Fruit fly (Drosophila melanogaster) whole organism, prepupa: ENCODE data around the gene CG43702.

Experiments
- Blimp-1 ChIP-seq: fragments of 200-800 bp; sonication (Bioruptor generic); optimal IDR thresholded peaks from 3 replicates; lab custom pipeline; 2017; ENCODE audit warnings: missing biosample characterization, missing genetic modification characterization, mild to moderate bottlenecking, moderate library complexity, missing genetic modification reagents
- CG10631 ChIP-seq: fragments of 200-800 bp; sonication (Bioruptor generic); optimal IDR thresholded peaks from 2 replicates; lab custom pipeline; 2016; ENCODE audit warnings: missing biosample characterization, missing genetic modification characterization
- CG10669 ChIP-seq: fragments of 200-800 bp; sonication (Bioruptor generic); optimal IDR thresholded peaks from 3 replicates; lab custom pipeline; 2018; ENCODE audit warnings: missing biosample characterization, mild to moderate bottlenecking, missing genetic modification characterization, moderate library complexity
- CG11294 ChIP-seq: fragments of 200-800 bp; sonication (Bioruptor generic); IDR thresholded peaks from 2 replicates; pipeline ENCODE4 v1.3.6; 2022; ENCODE audit warnings: missing biosample characterization, missing genetic modification characterization
- CG11762 ChIP-seq: fragments of 200-800 bp; sonication (Bioruptor generic); optimal IDR thresholded peaks from 3 replicates; lab custom pipeline; 2016; ENCODE audit warnings: missing biosample characterization, missing genetic modification characterization; ENCODE audit not compliant: insufficient read depth
- CG11902 ChIP-seq: fragments of 200-800 bp; sonication (Bioruptor generic); optimal IDR thresholded peaks from 3 replicates; lab custom pipeline; 2016; ENCODE audit warnings: missing biosample characterization, missing genetic modification characterization
- CG15336 ChIP-seq: fragments of 200-800 bp; sonication (Bioruptor generic); IDR thresholded peaks from 2 replicates; pipeline ENCODE4 v1.3.6; 2022; ENCODE audit warnings: missing biosample characterization, missing genetic modification characterization
- CG16779 ChIP-seq: fragments of 200-800 bp; sonication (Bioruptor generic); optimal IDR thresholded peaks from 3 replicates; lab custom pipeline; 2017; ENCODE audit warnings: missing biosample characterization, mild to moderate bottlenecking, missing genetic modification characterization
- CG31627 ChIP-seq: fragments of 200-800 bp; sonication (Bioruptor generic); optimal IDR thresholded peaks from 3 replicates; lab custom pipeline; 2016; ENCODE audit warnings: missing biosample characterization, missing genetic modification characterization
- CG32006 ChIP-seq: fragments of 200-800 bp; sonication (Bioruptor generic); optimal IDR thresholded peaks from 3 replicates; lab custom pipeline; 2017; ENCODE audit warnings: missing biosample characterization, mild to moderate bottlenecking, missing genetic modification characterization
- CG34406 ChIP-seq: fragments of 200-800 bp; sonication (Bioruptor generic); optimal IDR thresholded peaks from 3 replicates; lab custom pipeline; 2016; ENCODE audit warnings: missing biosample characterization, missing genetic modification characterization
- CG3919 ChIP-seq: fragments of 200-800 bp; sonication (Bioruptor generic); optimal IDR thresholded peaks from 3 replicates; lab custom pipeline; 2016; ENCODE audit warnings: missing biosample characterization, missing genetic modification characterization
- CG4318 ChIP-seq: fragments of 200-800 bp; sonication (Bioruptor generic); optimal IDR thresholded peaks from 3 replicates; lab custom pipeline; 2017; ENCODE audit warnings: missing biosample characterization, mild to moderate bottlenecking, missing genetic modification characterization
- CG6792 ChIP-seq: fragments of 200-800 bp; sonication (Bioruptor generic); optimal IDR thresholded peaks from 3 replicates; lab custom pipeline; 2016; ENCODE audit warnings: missing biosample characterization, missing genetic modification characterization
- CG7368 ChIP-seq: fragments of 200-800 bp; sonication (Bioruptor generic); optimal IDR thresholded peaks from 3 replicates; lab custom pipeline; 2016; ENCODE audit warnings: missing biosample characterization, missing genetic modification characterization
- CG8119 ChIP-seq: fragments of 200-800 bp; sonication (Bioruptor generic); IDR thresholded peaks from 3 replicates; pipeline ENCODE4 v1.3.6; 2022; ENCODE audit warnings: missing biosample characterization, missing genetic modification characterization
- CG8319 ChIP-seq: fragments of 200-800 bp; sonication (Bioruptor generic); optimal IDR thresholded peaks from 3 replicates; lab custom pipeline; 2016; ENCODE audit warnings: missing biosample characterization, missing genetic modification characterization
- CG8632 ChIP-seq: fragments of 200-800 bp; sonication (Bioruptor generic); optimal IDR thresholded peaks from 3 replicates; lab custom pipeline; 2016; ENCODE audit warnings: missing biosample characterization, missing genetic modification characterization
- Eip78C ChIP-seq: fragments of 200-800 bp; sonication (Bioruptor generic); peaks from one replicate; lab custom pipeline; 2016; ENCODE audit warnings: missing biosample characterization, missing genetic modification characterization
- Ets21C ChIP-seq: fragments of 200-800 bp; sonication (Bioruptor generic); optimal IDR thresholded peaks from 3 replicates; lab custom pipeline; 2016; ENCODE audit warnings: missing biosample characterization, missing genetic modification characterization
- Gug ChIP-seq: fragments of 200-800 bp; sonication (Bioruptor generic); IDR thresholded peaks from 2 replicates; pipeline ENCODE4 v1.3.6; 2022; ENCODE audit warnings: missing biosample characterization, missing genetic modification characterization
- Hr39 ChIP-seq: fragments of 200-800 bp; sonication (Bioruptor generic); optimal IDR thresholded peaks from 2 replicates; lab custom pipeline; 2016; ENCODE audit warnings: missing biosample characterization, missing genetic modification characterization
- Lpt ChIP-seq: fragments of 200-800 bp; sonication (Bioruptor generic); optimal IDR thresholded peaks from 3 replicates; lab custom pipeline; 2016; ENCODE audit warnings: missing biosample characterization, missing genetic modification characterization
- Met ChIP-seq: fragments of 200-800 bp; sonication (Bioruptor generic); optimal IDR thresholded peaks from 3 replicates; lab custom pipeline; 2016; ENCODE audit warnings: missing biosample characterization, missing genetic modification characterization
- Smox ChIP-seq: fragments of 200-800 bp; sonication (Bioruptor generic); optimal IDR thresholded peaks from 3 replicates; lab custom pipeline; 2016; ENCODE audit warnings: missing biosample characterization, missing genetic modification characterization
- Sox102F ChIP-seq: fragments of 200-800 bp; sonication (Bioruptor generic); optimal IDR thresholded peaks from 2 replicates; lab custom pipeline; 2016; ENCODE audit warnings: missing biosample characterization, mild to moderate bottlenecking, missing genetic modification characterization
- Sox14 ChIP-seq: fragments of 200-800 bp; sonication (Bioruptor generic); optimal IDR thresholded peaks from 3 replicates; lab custom pipeline; 2016; ENCODE audit warnings: missing biosample characterization, missing genetic modification characterization
- Sox15 ChIP-seq: fragments of 200-800 bp; sonication (Bioruptor generic); optimal IDR thresholded peaks from 3 replicates; lab custom pipeline; 2016; ENCODE audit warnings: missing biosample characterization, missing genetic modification characterization
- achi ChIP-seq: fragments of 200-800 bp; sonication (Bioruptor generic); optimal IDR thresholded peaks from 3 replicates; lab custom pipeline; 2016; ENCODE audit warnings: missing biosample characterization, missing genetic modification characterization
- acj6 ChIP-seq: fragments of 200-800 bp; sonication (Bioruptor generic); optimal IDR thresholded peaks from 3 replicates; lab custom pipeline; 2016; ENCODE audit warnings: missing biosample characterization, missing genetic modification characterization
- cyc ChIP-seq: fragments of 200-800 bp; sonication (Bioruptor generic); optimal IDR thresholded peaks from 3 replicates; lab custom pipeline; 2016; ENCODE audit warnings: missing biosample characterization, missing genetic modification characterization
- dac ChIP-seq: fragments of 200-800 bp; sonication (Bioruptor generic); optimal IDR thresholded peaks from 2 replicates; lab custom pipeline; 2017; ENCODE audit warnings: missing biosample characterization, mild to moderate bottlenecking, missing genetic modification characterization
- dsx ChIP-seq: fragments of 200-800 bp; optimal IDR thresholded peaks from 3 replicates; lab custom pipeline; 2019; ENCODE audit warnings: missing biosample characterization, mild to moderate bottlenecking, missing genetic modification characterization, moderate library complexity; ENCODE audit not compliant: poor library complexity, severe bottlenecking
- eg ChIP-seq: fragments of 200-800 bp; sonication (Bioruptor generic); IDR thresholded peaks from 3 replicates; pipeline ENCODE4 v1.3.6; 2022; ENCODE audit warnings: missing biosample characterization, missing genetic modification characterization
- esn ChIP-seq: fragments of 200-800 bp; sonication (Bioruptor generic); optimal IDR thresholded peaks from 2 replicates; lab custom pipeline; 2016; ENCODE audit warnings: missing biosample characterization, mild to moderate bottlenecking, missing genetic modification characterization, moderate library complexity
- fd59A ChIP-seq: fragments of 200-800 bp; sonication (Bioruptor generic); optimal IDR thresholded peaks from 2 replicates; lab custom pipeline; 2017; ENCODE audit warnings: missing biosample characterization, mild to moderate bottlenecking, missing genetic modification characterization, missing genetic modification reagents
- fd85E ChIP-seq: fragments of 200-800 bp; sonication (Bioruptor generic); optimal IDR thresholded peaks from 3 replicates; lab custom pipeline; 2016; ENCODE audit warnings: missing biosample characterization, missing genetic modification characterization
- fkh ChIP-seq: fragments of 200-800 bp; sonication (Bioruptor generic); optimal IDR thresholded peaks from 3 replicates; lab custom pipeline; 2017; ENCODE audit warnings: missing biosample characterization, mild to moderate bottlenecking, missing genetic modification characterization, moderate library complexity
- lz ChIP-seq: fragments of 200-800 bp; sonication (Bioruptor generic); optimal IDR thresholded peaks from 3 replicates; lab custom pipeline; 2016; ENCODE audit warnings: missing biosample characterization, missing genetic modification characterization
- salr ChIP-seq, 2 experiments: fragments of 200-800 bp; sonication (Bioruptor generic); optimal IDR thresholded peaks; 3 replicates each; lab custom pipeline; 2016 to 2018; ENCODE audit warnings: missing biosample characterization in 2 of 2, missing genetic modification characterization in 2 of 2, mild to moderate bottlenecking in 1 of 2
- ss ChIP-seq, 2 experiments: fragments of 200-800 bp; sonication (Bioruptor generic); optimal IDR thresholded peaks; 2 replicates in 1 of 2; 3 replicates in 1 of 2; lab custom pipeline; 2017 to 2018; ENCODE audit warnings: mild to moderate bottlenecking in 2 of 2, missing biosample characterization in 2 of 2, missing genetic modification characterization in 2 of 2, moderate library complexity in 1 of 2
- topi ChIP-seq: fragments of 200-800 bp; sonication (Bioruptor generic); optimal IDR thresholded peaks from 3 replicates; lab custom pipeline; 2016; ENCODE audit warnings: missing biosample characterization, missing genetic modification characterization
- vri ChIP-seq: fragments of 200-800 bp; sonication (Bioruptor generic); optimal IDR thresholded peaks from 3 replicates; lab custom pipeline; 2016; ENCODE audit warnings: missing biosample characterization, mild to moderate bottlenecking, missing genetic modification characterization

Gene CG43702

dm6 chr3L:21318474-21318873 is 20.0 kb downstream of the CG43702 start, which contains the start of gene Rab26:
TSS of gene Rab26 (plus strand) at chr3L:21318774.
- TF ChIP-seq CG8632 (GFP tag; lab: Kevin White, UChicago) (no peak), CG10631 (GFP tag; lab: Kevin White, UChicago) (no peak), cyc (GFP tag; lab: Kevin White, UChicago) (no peak), CG8119 (GFP tag; lab: Robert Waterston, UW) (no peak), Met (no peak), acj6 (GFP tag; lab: Kevin White, UChicago) (no peak), salr (GFP tag; optimal IDR thresholded peaks at IDR 0.05; lab: Kevin White, UChicago) (no peak), Ets21C (GFP tag; lab: Kevin White, UChicago) (no peak), CG15336 (GFP tag; lab: Robert Waterston, UW) (no peak), Sox102F (GFP tag; lab: Kevin White, UChicago) (no peak)

- TF ChIP-seq achi (peak; percentile 47), Lpt (GFP tag; lab: Kevin White, UChicago) (no peak)
Measured at dm6 chr3L:21319313-21319907, 20.9 kb downstream of the CG43702 start.

- TF ChIP-seq CG11762 (GFP tag; lab: Kevin White, UChicago) (no peak), Smox (no peak), Eip78C (GFP tag; lab: Kevin White, UChicago) (peak; percentile 5), eg (GFP tag; lab: Robert Waterston, UW) (no peak), CG7368 (GFP tag; lab: Kevin White, UChicago) (no peak), topi (GFP tag; lab: Kevin White, UChicago) (no peak), CG6792 (no peak)
- TF ChIP-seq, all 60 proteins: peak for 1
Measured at dm6 chr3L:21319957-21320356, 21.5 kb downstream of the CG43702 start.

dm6 chr3L:21321807-21322503 is 23.5 kb downstream of the CG43702 start:
- no peak for TF ChIP-seq ss (GFP tag; optimal IDR thresholded peaks at IDR 0.05; lab: Kevin White, UChicago)
- TF ChIP-seq CG11294 (GFP tag; lab: Robert Waterston, UW) = no peak
- peak; percentile 19 for TF ChIP-seq CG8632 (GFP tag; lab: Kevin White, UChicago)
- TF ChIP-seq Hr39 (GFP tag; lab: Kevin White, UChicago) = peak; percentile 4
- TF ChIP-seq CG6792 = no peak
- peak; percentile 66 for TF ChIP-seq CG32006
- no peak; the same call in 2 of the 3 replicates for TF ChIP-seq CG8119 (GFP tag; lab: Robert Waterston, UW)
- TF ChIP-seq CG11902 = no peak
- TF ChIP-seq fd59A = peak; percentile 17
- no peak for TF ChIP-seq salr (GFP tag; optimal IDR thresholded peaks at IDR 0.05; lab: Kevin White, UChicago)
- TF ChIP-seq CG8319 (GFP tag; lab: Kevin White, UChicago) = no peak
- no peak for TF ChIP-seq Gug
- TF ChIP-seq CG10631 (GFP tag; lab: Kevin White, UChicago) = peak; percentile 17
- peak; percentile 39 for TF ChIP-seq Sox14
- no peak for TF ChIP-seq fd85E (GFP tag; lab: Kevin White, UChicago)
- TF ChIP-seq fkh (GFP tag; lab: Kevin White, UChicago) = no peak
- TF ChIP-seq CG4318 (GFP tag; lab: Kevin White, UChicago) = peak; percentile 37
- peak; percentile 10 for TF ChIP-seq CG16779 (tag; lab: Kevin White, UChicago)
- TF ChIP-seq CG10669 (GFP tag; lab: Kevin White, UChicago) = peak; percentile 59
- TF ChIP-seq lz (GFP tag; lab: Kevin White, UChicago) = peak; percentile 19
- TF ChIP-seq Met = peak; percentile 54
- no peak for TF ChIP-seq Blimp-1 (GFP tag; lab: Kevin White, UChicago)
- TF ChIP-seq esn (GFP tag; lab: Kevin White, UChicago) = no peak
- peak; percentile 39 for TF ChIP-seq CG3919 (GFP tag; lab: Kevin White, UChicago)
- no peak for TF ChIP-seq dac (GFP tag; lab: Kevin White, UChicago)
- peak; percentile 22 for TF ChIP-seq CG34406 (GFP tag; lab: Kevin White, UChicago)
- peak; percentile 28 for TF ChIP-seq CG31627 (GFP tag; lab: Kevin White, UChicago)
- no peak for TF ChIP-seq Sox15
- no peak for TF ChIP-seq vri
- no peak for TF ChIP-seq dsx (GFP tag; lab: Kevin White, UChicago)
- TF ChIP-seq Sox102F (GFP tag; lab: Kevin White, UChicago) = no peak
- peak; percentile 11 for TF ChIP-seq cyc (GFP tag; lab: Kevin White, UChicago)
